Fruit fly (Drosophila melanogaster) whole organism, adult: Measurements from ENCODE around the gene scat.

Experiments
- CG11617 ChIP-seq: fragments of 200-800 bp; sonication (Bioruptor generic); optimal IDR thresholded peaks from 2 replicates; lab custom pipeline; 2017; ENCODE audit warnings: mild to moderate bottlenecking, missing biosample characterization, missing genetic modification reagents, missing genetic modification characterization
- CG12768 ChIP-seq: fragments of 200-800 bp; sonication (Bioruptor generic); optimal IDR thresholded peaks from 2 replicates; lab custom pipeline; 2017; ENCODE audit warnings: missing biosample characterization, missing genetic modification characterization, mild to moderate bottlenecking, moderate library complexity, missing genetic modification reagents
- CG14711 ChIP-seq: fragments of 200-800 bp; sonication (Bioruptor generic); optimal IDR thresholded peaks from 2 replicates; lab custom pipeline; 2018; ENCODE audit warnings: missing biosample characterization, mild to moderate bottlenecking, missing genetic modification characterization, moderate library complexity
- CG1620 ChIP-seq: fragments of 200-800 bp; sonication (Bioruptor generic); optimal IDR thresholded peaks from 2 replicates; lab custom pipeline; 2016; ENCODE audit warnings: missing biosample characterization, missing genetic modification characterization
- CG33017 ChIP-seq: fragments of 200-800 bp; sonication (Bioruptor generic); optimal IDR thresholded peaks from 2 replicates; lab custom pipeline; 2018; ENCODE audit warnings: missing biosample characterization, mild to moderate bottlenecking, missing genetic modification characterization, moderate library complexity
- CG5204 ChIP-seq: fragments of 200-800 bp; sonication (Bioruptor generic); optimal IDR thresholded peaks from 2 replicates; lab custom pipeline; 2016; ENCODE audit warnings: missing biosample characterization, missing genetic modification characterization
- CG7045 ChIP-seq: fragments of 200-800 bp; sonication (Bioruptor generic); optimal IDR thresholded peaks from 2 replicates; lab custom pipeline; 2017; ENCODE audit warnings: missing biosample characterization, mild to moderate bottlenecking, missing genetic modification characterization
- CG7101 ChIP-seq: fragments of 200-800 bp; sonication (Bioruptor generic); optimal IDR thresholded peaks from 2 replicates; lab custom pipeline; 2018; ENCODE audit warnings: missing biosample characterization, mild to moderate bottlenecking, missing genetic modification characterization, moderate library complexity
- Clk ChIP-seq: fragments of 200-800 bp; sonication (Bioruptor generic); optimal IDR thresholded peaks from 2 replicates; lab custom pipeline; 2017; ENCODE audit warnings: missing biosample characterization, missing genetic modification characterization
- Crg-1 ChIP-seq: fragments of 200-800 bp; sonication (Bioruptor generic); optimal IDR thresholded peaks from 2 replicates; lab custom pipeline; 2016; ENCODE audit warnings: missing biosample characterization, missing genetic modification characterization
- Hr96 ChIP-seq: fragments of 200-800 bp; sonication (Bioruptor generic); optimal IDR thresholded peaks from 2 replicates; lab custom pipeline; 2016; ENCODE audit warnings: missing biosample characterization, missing genetic modification characterization
- Mnt ChIP-seq: fragments of 200-800 bp; sonication (Bioruptor generic); optimal IDR thresholded peaks from 2 replicates; lab custom pipeline; 2016; ENCODE audit warnings: missing biosample characterization, mild to moderate bottlenecking, missing genetic modification characterization
- bab1 ChIP-seq: fragments of 200-800 bp; sonication (Bioruptor generic); optimal IDR thresholded peaks from 3 replicates; lab custom pipeline; 2019; ENCODE audit warnings: missing biosample characterization, mild to moderate bottlenecking, missing genetic modification characterization, moderate library complexity
- cic ChIP-seq: fragments of 200-800 bp; sonication (Bioruptor generic); optimal IDR thresholded peaks from 2 replicates; lab custom pipeline; 2017; ENCODE audit warnings: missing biosample characterization, mild to moderate bottlenecking, missing genetic modification characterization, moderate library complexity
- cnc ChIP-seq, 2 experiments: fragments of >200 bp; optimal IDR thresholded peaks; 2 replicates each; lab custom pipeline; 2017
- kay ChIP-seq: fragments of 200-800 bp; sonication (Bioruptor generic); peaks from one replicate; lab custom pipeline; 2016; ENCODE audit warnings: missing biosample characterization, missing genetic modification characterization, borderline replicate concordance
- ovo ChIP-seq: fragments of 200-800 bp; sonication (Bioruptor generic); optimal IDR thresholded peaks from 2 replicates; lab custom pipeline; 2016; ENCODE audit warnings: missing biosample characterization, missing genetic modification characterization
- pad ChIP-seq: fragments of 200-800 bp; sonication (Bioruptor generic); optimal IDR thresholded peaks from 3 replicates; lab custom pipeline; 2017; ENCODE audit warnings: missing biosample characterization, missing genetic modification characterization, mild to moderate bottlenecking, moderate library complexity, missing genetic modification reagents
- tj ChIP-seq: fragments of 200-800 bp; sonication (Bioruptor generic); optimal IDR thresholded peaks from 3 replicates; lab custom pipeline; 2017; ENCODE audit warnings: missing biosample characterization, mild to moderate bottlenecking, missing genetic modification characterization, moderate library complexity
- toe ChIP-seq: fragments of 200-800 bp; sonication (Bioruptor generic); optimal IDR thresholded peaks from 2 replicates; lab custom pipeline; 2016; ENCODE audit warnings: missing biosample characterization, missing genetic modification characterization

Gene scat

DNA sequence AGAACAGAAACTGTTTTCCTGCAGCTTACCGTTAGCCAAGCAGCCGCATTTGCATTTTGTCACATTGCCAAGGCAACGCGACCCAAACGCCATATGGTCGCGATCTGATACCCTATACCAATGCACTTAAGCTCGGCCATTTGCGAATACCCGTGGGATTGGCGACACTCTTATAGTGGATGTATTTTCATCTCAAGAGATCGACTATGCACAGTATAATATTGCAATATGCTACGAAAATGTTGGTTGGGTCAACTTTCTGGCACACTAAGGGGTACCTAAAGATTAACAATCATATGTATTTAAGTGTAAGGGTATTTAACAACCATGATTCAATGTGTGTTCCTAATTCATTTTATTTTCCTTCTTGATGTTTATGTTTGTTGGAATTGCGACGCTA is 7.0 kb downstream of the scat start:
- TF ChIP-seq ovo (GFP tag; lab: Kevin White, UChicago) (peak; percentile 5), bab1 (GFP tag; lab: Kevin White, UChicago) (peak; percentile 38), CG14711 (tag; lab: Kevin White, UChicago) (peak; percentile 23), toe (GFP tag; lab: Kevin White, UChicago) (no peak), tj (peak; percentile 42), CG1620 (GFP tag; lab: Kevin White, UChicago) (no peak)

DNA sequence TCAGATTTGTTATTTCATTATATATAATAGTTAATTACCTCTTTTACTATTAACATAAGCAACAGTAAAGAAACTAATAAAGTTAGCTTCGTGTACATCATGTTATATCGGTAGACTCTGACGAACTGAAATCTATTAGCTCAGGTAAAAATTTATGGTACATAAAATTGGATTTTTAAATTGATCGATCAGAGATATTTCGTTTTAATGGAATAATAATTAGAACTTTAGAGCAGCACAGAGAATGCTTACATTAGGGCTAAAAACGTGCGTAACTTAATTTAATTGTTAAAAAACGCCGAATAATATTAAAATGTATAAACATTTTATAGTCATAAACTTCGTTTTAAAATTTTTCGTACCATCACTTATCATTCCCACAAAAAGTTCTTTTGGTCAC is 9.4 kb downstream of the scat start, which contains the start of gene CG33723:
Gene CG33723 (minus strand): TSS at position 101 of the 400 bp plus-strand sequence.
- TF ChIP-seq Hr96 (GFP tag; lab: Kevin White, UChicago) = no peak
- no peak for TF ChIP-seq pad (GFP tag; lab: Kevin White, UChicago)
- no peak for TF ChIP-seq cic (GFP tag; lab: Kevin White, UChicago)
- no peak for TF ChIP-seq CG11617 (GFP tag; lab: Kevin White, UChicago)
- TF ChIP-seq bab1 (GFP tag; lab: Kevin White, UChicago) = no peak
- no peak for TF ChIP-seq ovo (GFP tag; lab: Kevin White, UChicago)
- TF ChIP-seq Clk (GFP tag; lab: Kevin White, UChicago) = no peak

DNA sequence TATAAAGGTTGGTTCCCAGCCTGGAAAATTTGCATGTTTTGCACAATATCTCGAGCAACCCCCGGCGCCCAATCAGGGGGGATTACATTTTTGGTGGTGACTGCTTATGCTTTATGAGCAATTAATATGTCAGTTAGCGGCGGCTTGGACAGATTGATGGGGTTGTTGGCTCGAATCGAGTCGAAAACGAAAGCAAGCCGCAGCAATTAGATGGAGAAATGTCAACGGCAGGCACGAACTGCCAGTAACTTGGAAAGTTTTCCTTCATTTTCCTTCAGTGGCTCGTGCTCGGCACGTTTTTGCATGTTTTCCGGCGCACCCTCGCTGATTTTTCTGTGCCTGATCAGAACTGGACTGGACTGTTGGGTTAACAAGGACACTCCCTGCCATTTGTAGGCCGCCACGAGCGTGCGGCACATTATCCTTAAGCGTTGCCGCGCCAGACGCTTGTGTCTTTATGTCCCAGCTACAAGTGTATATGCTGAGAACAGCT is 11.6 kb downstream of the scat start:
- TF ChIP-seq CG12768 (GFP tag; lab: Kevin White, UChicago) = no peak
- TF ChIP-seq CG33017 (tag; lab: Kevin White, UChicago) = no peak
- no peak for TF ChIP-seq CG5204 (GFP tag; lab: Kevin White, UChicago)
- TF ChIP-seq kay (GFP tag; lab: Kevin White, UChicago) = no peak
- TF ChIP-seq Mnt (GFP tag; lab: Kevin White, UChicago) = no peak
- TF ChIP-seq cnc (optimal IDR thresholded peaks at IDR 0.05; lab: Kevin White, UChicago) = no peak
- no peak for TF ChIP-seq Crg-1
- no peak for TF ChIP-seq CG7045 (GFP tag; lab: Kevin White, UChicago)
- no peak for TF ChIP-seq cic (GFP tag; lab: Kevin White, UChicago)
- no peak for TF ChIP-seq CG1620 (GFP tag; lab: Kevin White, UChicago)
- no peak for TF ChIP-seq CG11617 (GFP tag; lab: Kevin White, UChicago)
- no peak for TF ChIP-seq toe (GFP tag; lab: Kevin White, UChicago)
- TF ChIP-seq CG14711 (tag; lab: Kevin White, UChicago) = no peak
- no peak for TF ChIP-seq CG7101 (tag; lab: Kevin White, UChicago)
- no peak for TF ChIP-seq ovo (GFP tag; lab: Kevin White, UChicago)
- TF ChIP-seq Clk (GFP tag; lab: Kevin White, UChicago) = no peak
- TF ChIP-seq tj = no peak
- TF ChIP-seq pad (GFP tag; lab: Kevin White, UChicago) = no peak

DNA sequence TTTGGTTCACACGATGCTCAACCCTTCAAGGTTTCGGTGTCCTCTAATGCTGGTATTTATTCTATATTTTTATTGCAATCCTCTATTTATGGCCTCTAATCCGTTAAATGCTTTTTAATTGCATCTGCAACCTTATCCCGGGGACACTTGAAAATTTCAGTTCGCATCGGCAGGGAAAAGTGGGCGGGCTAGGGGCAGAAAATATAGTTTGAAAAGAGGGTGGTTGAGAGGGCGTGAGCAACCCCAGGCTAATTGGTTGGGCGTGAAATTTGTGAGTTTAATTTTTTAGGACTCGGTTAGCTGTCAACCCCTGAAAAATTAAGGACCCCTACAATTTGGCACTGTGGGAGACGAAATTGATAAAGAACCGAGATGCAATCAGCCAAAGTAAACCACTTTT is 14.5 kb downstream of the scat start:
- TF ChIP-seq toe (GFP tag; lab: Kevin White, UChicago) = no peak
- no peak for TF ChIP-seq CG33017 (tag; lab: Kevin White, UChicago)
- no peak for TF ChIP-seq CG12768 (GFP tag; lab: Kevin White, UChicago)
- TF ChIP-seq kay (GFP tag; lab: Kevin White, UChicago) = no peak
- TF ChIP-seq ovo (GFP tag; lab: Kevin White, UChicago) = no peak
- TF ChIP-seq bab1 (GFP tag; lab: Kevin White, UChicago) = no peak
- TF ChIP-seq cnc (optimal IDR thresholded peaks at IDR 0.05; lab: Kevin White, UChicago) = no peak
- TF ChIP-seq cic (GFP tag; lab: Kevin White, UChicago) = no peak
- TF ChIP-seq Crg-1 = no peak
- TF ChIP-seq CG5204 (GFP tag; lab: Kevin White, UChicago) = no peak
- no peak for TF ChIP-seq tj
- no peak for TF ChIP-seq CG7045 (GFP tag; lab: Kevin White, UChicago)
- TF ChIP-seq Hr96 (GFP tag; lab: Kevin White, UChicago) = no peak
- TF ChIP-seq pad (GFP tag; lab: Kevin White, UChicago) = no peak
- no peak for TF ChIP-seq CG1620 (GFP tag; lab: Kevin White, UChicago)
- TF ChIP-seq CG7101 (tag; lab: Kevin White, UChicago) = no peak

DNA sequence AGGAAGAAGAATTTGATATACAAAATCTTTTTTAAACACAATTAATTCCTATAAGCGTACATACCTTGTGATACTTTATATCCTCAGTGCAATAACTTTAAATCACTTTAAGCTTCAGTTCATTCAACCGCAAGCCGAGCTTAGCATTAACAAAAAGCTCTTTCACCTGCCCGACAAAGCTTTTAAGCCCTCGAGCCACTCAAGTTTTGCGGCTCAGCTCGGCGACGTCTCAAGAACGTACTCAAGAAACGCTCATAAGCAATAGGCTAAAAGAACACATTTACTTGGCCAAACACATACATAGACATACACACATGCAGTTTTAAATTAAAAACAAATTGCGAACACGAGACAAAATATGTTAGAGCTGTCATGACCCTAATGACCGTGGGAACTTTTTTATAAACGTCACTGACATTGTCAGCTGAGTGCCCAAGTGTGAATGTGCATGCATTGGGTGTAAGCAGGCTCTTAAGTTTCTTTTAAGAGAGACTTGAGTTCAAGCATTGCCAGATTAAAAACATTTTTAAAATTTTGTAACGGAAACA is 15.3 kb downstream of the scat start:
- TF ChIP-seq Crg-1 = no peak
- no peak for TF ChIP-seq CG1620 (GFP tag; lab: Kevin White, UChicago)
- TF ChIP-seq Mnt (GFP tag; lab: Kevin White, UChicago) = no peak
- TF ChIP-seq CG7045 (GFP tag; lab: Kevin White, UChicago) = no peak
- no peak for TF ChIP-seq ovo (GFP tag; lab: Kevin White, UChicago)

DNA sequence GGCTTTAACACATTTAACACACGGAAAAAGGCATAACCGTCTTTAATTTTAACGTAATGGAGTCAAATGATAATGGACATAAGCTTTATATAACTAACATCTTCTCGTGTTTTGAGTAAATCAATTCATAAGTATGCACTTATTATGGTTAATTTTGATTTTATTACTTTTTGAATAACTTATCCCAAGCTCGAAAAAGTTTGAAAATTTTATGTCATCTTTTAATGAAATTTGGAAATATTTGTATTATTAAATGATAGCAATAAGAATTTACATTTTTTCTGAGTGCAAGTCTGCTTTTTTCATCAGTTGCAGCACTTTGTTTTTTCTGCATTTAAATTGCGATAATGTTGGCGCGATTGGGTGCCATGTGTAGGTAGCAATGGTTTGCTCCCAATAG is 16.6 kb downstream of the scat start:
- TF ChIP-seq CG12768 (GFP tag; lab: Kevin White, UChicago) = no peak
- peak; percentile 9 for TF ChIP-seq pad (GFP tag; lab: Kevin White, UChicago)
- TF ChIP-seq bab1 (GFP tag; lab: Kevin White, UChicago) = no peak
- peak; percentile 58 for TF ChIP-seq tj
